Worm (Caenorhabditis elegans): Measurements from ENCODE around the gene C16C10.9.

Gene C16C10.9

ce11 chrIII:4190241-4190640 is 33.0 kb upstream of the C16C10.9 start, which contains the start of gene spp-28:
spp-28 (minus strand) TSS chrIII:4190341.
- TF ChIP-seq sox-2 (GFP tag; IDR thresholded peaks at IDR 0.05) (no peak), zip-5 (tag; optimal IDR thresholded peaks at IDR 0.05) (no peak), ceh-14 (tag; optimal IDR thresholded peaks at IDR 0.05) (no peak), Y22D7AL.16 (tag; optimal IDR thresholded peaks at IDR 0.05) (no peak), ttx-3 (tag; optimal IDR thresholded peaks at IDR 0.05) (no peak)

ce11 chrIII:4189602-4190001 is 32.4 kb upstream of the C16C10.9 start:
- TF ChIP-seq ceh-48 (tag; optimal IDR thresholded peaks at IDR 0.05) (no peak), pha-4 (tag; optimal IDR thresholded peaks at IDR 0.05) (no peak), sox-4 (tag; optimal IDR thresholded peaks at IDR 0.05) (no peak), ahr-1 (tag; optimal IDR thresholded peaks at IDR 0.05) (no peak), pax-1 (tag; optimal IDR thresholded peaks at IDR 0.05) (no peak), zip-5 (tag; optimal IDR thresholded peaks at IDR 0.05) (no peak), ztf-16 (tag; optimal IDR thresholded peaks at IDR 0.05) (no peak), ceh-2 (tag; optimal IDR thresholded peaks at IDR 0.05) (no peak), ama-1 (optimal IDR thresholded peaks at IDR 0.05) (no peak), mec-3 (tag; optimal IDR thresholded peaks at IDR 0.05; ENCODE audit: borderline replicate concordance) (no peak), sox-2 (GFP tag; IDR thresholded peaks at IDR 0.05) (no peak), gmeb-2 (tag; optimal IDR thresholded peaks at IDR 0.05) (no peak), unc-86 (tag; optimal IDR thresholded peaks at IDR 0.05) (no peak), pqm-1 (tag; optimal IDR thresholded peaks at IDR 0.05) (no peak), nfya-1 (tag; optimal IDR thresholded peaks at IDR 0.05) (no peak), elt-4 (tag; optimal IDR thresholded peaks at IDR 0.05) (no peak), C38D4.7 (GFP tag; optimal IDR thresholded peaks at IDR 0.05) (no peak), dmd-4 (tag; optimal IDR thresholded peaks at IDR 0.05; ENCODE audit: borderline replicate concordance) (no peak), Y22D7AL.16 (tag; optimal IDR thresholded peaks at IDR 0.05) (no peak), T23F11.4 (GFP tag; optimal IDR thresholded peaks at IDR 0.05) (no peak)

ce11 chrIII:4187845-4188244 is 30.6 kb upstream of the C16C10.9 start, which contains the start of gene R74.2:
R74.2 (plus strand) TSS chrIII:4188160.
- TF ChIP-seq pros-1 (tag; optimal IDR thresholded peaks at IDR 0.05) = no peak

ce11 chrIII:4186751-4187309 is 29.6 kb upstream of the C16C10.9 start, which contains the start of gene lars-1:
lars-1 (minus strand) TSS chrIII:4186801.
- TF ChIP-seq elt-2 (tag; optimal IDR thresholded peaks at IDR 0.05) = no peak
- TF ChIP-seq unc-86 (tag; optimal IDR thresholded peaks at IDR 0.05) = no peak
- no peak for TF ChIP-seq ztf-16 (tag; optimal IDR thresholded peaks at IDR 0.05)
- no peak for TF ChIP-seq ref-2 (tag; optimal IDR thresholded peaks at IDR 0.05)
- no peak for TF ChIP-seq npax-4 (tag; optimal IDR thresholded peaks at IDR 0.05)
- TF ChIP-seq zip-5 (tag; optimal IDR thresholded peaks at IDR 0.05) = no peak
- no peak for TF ChIP-seq ceh-48 (tag; optimal IDR thresholded peaks at IDR 0.05)
- no peak for TF ChIP-seq unc-3 (GFP tag; conservative IDR thresholded peaks at IDR 0.05)
- TF ChIP-seq unc-3 (tag; optimal IDR thresholded peaks at IDR 0.05) = no peak
- TF ChIP-seq C38D4.7 (GFP tag; optimal IDR thresholded peaks at IDR 0.05) = no peak
- TF ChIP-seq ets-4 (tag; optimal IDR thresholded peaks at IDR 0.05) = no peak
- TF ChIP-seq pros-1 (tag; optimal IDR thresholded peaks at IDR 0.05) = no peak

- no peak for TF ChIP-seq C08G9.2 (tag; optimal IDR thresholded peaks at IDR 0.05)
- TF ChIP-seq ceh-48 (tag; optimal IDR thresholded peaks at IDR 0.05) = no peak
- TF ChIP-seq odd-2 (tag; optimal IDR thresholded peaks at IDR 0.05) = no peak
- no peak for TF ChIP-seq hlh-30 (tag; optimal IDR thresholded peaks at IDR 0.05; ENCODE audit: insufficient read depth)
- no peak for TF ChIP-seq che-1 (tag; optimal IDR thresholded peaks at IDR 0.05)
Measured at ce11 chrIII:4181338-4181737, 24.1 kb upstream of the C16C10.9 start, which contains the start of gene C16C10.1. C16C10.1 (minus strand) TSS chrIII:4181438.
